Worm (Caenorhabditis elegans) whole organism, L1 larva: ENCODE data around the gene Y49F6B.8.
A peak's percentile ranks its signal among the peaks of the same experiment; 100 is the strongest.
"Not testable (repeated sequence)": the region's sequence is repeated elsewhere in the genome, so short reads cannot be mapped to it uniquely, and the experiment has no call there.

ENCODE experiments used
- ama-1 ChIP-seq: fragments of 150-350 bp; optimal IDR thresholded peaks from 2 replicates; lab custom pipeline; 2014
- egl-27 ChIP-seq, 2 experiments: fragments of 150-350 bp in 1 of 2; sonication (generic microtip); optimal IDR thresholded peaks; 3 replicates each; lab custom pipeline; 2017 to 2018; ENCODE audit warnings: missing biosample characterization in 2 of 2, missing genetic modification characterization in 2 of 2, missing genetic modification reagents in 2 of 2
- elt-2 ChIP-seq: sonication (generic microtip); optimal IDR thresholded peaks from 2 replicates; lab custom pipeline; 2016; ENCODE audit warnings: missing genetic modification characterization, mild to moderate bottlenecking, inconsistent platforms, missing compliant biosample characterization, missing genetic modification reagents
- mef-2 ChIP-seq: fragments of 150-350 bp; optimal IDR thresholded peaks from 2 replicates; lab custom pipeline; 2014; ENCODE audit warnings: missing biosample characterization, missing genetic modification characterization
- nhr-76 ChIP-seq: sonication (generic microtip); optimal IDR thresholded peaks from 2 replicates; lab custom pipeline; 2017; ENCODE audit warnings: missing biosample characterization, missing genetic modification characterization
- pag-3 ChIP-seq: sonication (generic microtip); optimal IDR thresholded peaks from 2 replicates; lab custom pipeline; 2017; ENCODE audit warnings: missing genetic modification characterization, mild to moderate bottlenecking, missing compliant biosample characterization, antibody characterized with exemption, borderline replicate concordance; ENCODE audit not compliant: insufficient read depth
- pqm-1 ChIP-seq: sonication (generic microtip); optimal IDR thresholded peaks from 3 replicates; lab custom pipeline; 2017; ENCODE audit warnings: missing biosample characterization, missing genetic modification characterization
- unc-86 ChIP-seq: sonication (generic microtip); optimal IDR thresholded peaks from 2 replicates; lab custom pipeline; 2016; ENCODE audit warnings: missing genetic modification characterization, missing compliant biosample characterization

ce11 chrII:3523547-3523946, 42.1 kb upstream of the Y49F6B.8 start:
- TF ChIP-seq pqm-1 (tag; lab: Kevin White, UChicago); ama-1 (lab: Kevin White, UChicago); pag-3 (tag; lab: Kevin White, UChicago); nhr-76; egl-27 (tag; optimal IDR thresholded peaks at IDR 0.05; lab: Kevin White, UChicago); elt-2; mef-2 (tag; lab: Kevin White, UChicago): not testable (repeated sequence)
- peak; percentile 57 for TF ChIP-seq unc-86
